Worm (Caenorhabditis elegans) whole organism, L4/young adult: Measurements from ENCODE around the gene C54E4.1.
"Not testable (repeated sequence)": the region's sequence is repeated elsewhere in the genome, so short reads cannot be mapped to it uniquely, and the experiment has no call there.

Source experiments
- W03F9.2 ChIP-seq: fragments of 150-350 bp; optimal IDR thresholded peaks from 2 replicates; lab custom pipeline; 2014; ENCODE audit warnings: missing biosample characterization, missing genetic modification characterization
- dao-5 ChIP-seq: sonication (generic microtip); optimal IDR thresholded peaks from 2 replicates; lab custom pipeline; 2016; ENCODE audit warnings: missing genotype, missing genetic modification characterization, moderate library complexity, missing compliant biosample characterization
- him-1 ChIP-seq: sonication (generic microtip); optimal IDR thresholded peaks from 2 replicates; lab custom pipeline; 2016; ENCODE audit warnings: missing genotype, missing genetic modification reagents, missing genetic modification characterization, missing compliant biosample characterization

C54E4.1 gene

ce11 chrIV:2170332-2170731 lies 5.1 kb upstream of the C54E4.1 start:
- no peak for TF ChIP-seq dao-5
- no peak for TF ChIP-seq W03F9.2 (tag; lab: Kevin White, UChicago)
- TF ChIP-seq him-1 (tag; lab: Kevin White, UChicago) = no peak

DNA sequence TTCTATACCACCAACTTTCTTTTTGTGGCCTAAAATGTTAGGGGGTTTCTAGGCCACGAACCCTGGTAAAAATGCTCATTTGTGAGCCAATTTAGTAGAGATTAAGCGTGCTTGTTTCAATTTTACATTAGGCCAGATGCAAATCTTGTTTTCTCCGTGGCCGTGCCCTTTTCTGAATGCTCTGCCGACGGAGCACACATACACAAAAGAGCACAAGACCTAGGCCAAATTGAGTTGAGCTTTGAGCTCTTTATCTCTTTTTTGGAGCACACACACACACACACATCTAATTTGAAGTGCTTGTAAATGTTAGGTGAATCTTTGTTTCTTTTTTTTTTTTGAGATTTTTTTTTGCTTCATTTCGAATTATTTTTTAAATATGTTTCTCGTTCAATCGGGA lies 2.5 kb upstream of the C54E4.1 start:
- no peak for TF ChIP-seq him-1 (tag; lab: Kevin White, UChicago)

DNA sequence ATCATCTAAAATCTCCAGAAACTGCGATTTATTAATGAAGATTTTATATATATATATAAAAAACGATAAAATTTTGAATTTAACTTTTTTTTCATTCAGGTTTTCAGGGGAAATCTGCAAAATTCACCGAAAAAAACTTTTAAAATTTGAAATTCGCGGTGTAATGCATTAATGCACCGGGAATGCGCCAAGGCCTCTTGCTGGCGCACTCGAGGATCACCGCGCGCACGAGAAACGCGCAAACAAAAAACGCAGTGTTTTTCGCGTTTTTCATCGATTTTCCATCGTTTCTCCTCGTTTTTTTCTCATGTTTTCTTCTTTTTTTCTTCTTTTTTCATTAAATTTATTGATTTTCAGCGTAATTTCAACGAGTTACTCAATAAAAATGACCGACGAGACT lies 2.2 kb downstream of the C54E4.1 start, which contains the start of gene hrpu-2:
Gene hrpu-2 (plus strand): TSS at position 352 of the 400 bp plus-strand sequence.
- TF ChIP-seq W03F9.2 (tag; lab: Kevin White, UChicago) = peak; percentile 73
- TF ChIP-seq dao-5 = no peak
- TF ChIP-seq him-1 (tag; lab: Kevin White, UChicago) = peak; percentile 35

- no peak for TF ChIP-seq W03F9.2 (tag; lab: Kevin White, UChicago)
- no peak for TF ChIP-seq dao-5
- no peak for TF ChIP-seq him-1 (tag; lab: Kevin White, UChicago)
These were observed 17.6 kb downstream of the C54E4.1 start for ce11 chrIV:2193037-2193436.

DNA sequence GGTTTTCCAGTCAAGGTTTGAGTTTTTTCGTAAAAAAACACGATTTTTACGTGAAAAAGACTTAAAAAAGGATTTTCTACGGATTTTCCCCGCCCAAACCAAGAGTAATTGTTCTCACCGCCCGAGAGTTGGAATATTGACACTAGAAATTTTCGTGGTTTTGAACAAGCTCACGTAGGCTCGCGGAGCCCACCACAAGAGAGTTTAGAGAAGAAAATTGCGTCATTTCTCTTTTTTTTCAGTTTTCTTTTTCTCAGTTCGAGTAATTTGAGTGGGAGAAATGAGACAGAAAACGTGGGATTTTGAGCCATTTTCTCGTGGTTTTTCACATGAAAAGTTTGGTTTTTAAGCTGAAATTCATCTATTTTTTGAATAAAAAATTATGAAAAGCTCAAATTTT lies 18.2 kb downstream of the C54E4.1 start:
- TF ChIP-seq W03F9.2 (tag; lab: Kevin White, UChicago) (no peak), dao-5 (no peak), him-1 (tag; lab: Kevin White, UChicago) (no peak)

ce11 chrIV:2195598-2195997 lies 20.2 kb downstream of the C54E4.1 start:
- TF ChIP-seq dao-5 = no peak
- TF ChIP-seq him-1 (tag; lab: Kevin White, UChicago) = no peak
- no peak for TF ChIP-seq W03F9.2 (tag; lab: Kevin White, UChicago)

DNA sequence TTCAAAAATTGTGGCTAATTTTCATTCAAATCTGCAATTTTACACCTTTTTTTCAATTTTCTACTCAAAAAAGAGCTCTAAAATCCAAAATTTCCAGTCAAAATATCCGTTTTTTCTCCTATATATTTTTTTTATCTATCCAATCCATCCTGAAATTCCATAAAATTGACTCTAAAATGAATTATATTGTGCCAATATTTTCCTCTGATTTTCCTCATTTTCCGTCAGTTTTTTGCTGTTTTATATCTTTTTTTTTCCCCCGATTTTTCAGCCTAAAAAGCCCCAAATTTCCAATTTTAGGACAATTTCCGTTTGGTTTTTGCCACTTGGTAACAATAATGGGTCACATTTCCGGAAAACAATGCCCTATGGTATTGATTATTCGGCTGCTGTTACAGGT lies 23.4 kb downstream of the C54E4.1 start, which contains the start of gene Y71G10AR.4:
Gene Y71G10AR.4 (plus strand): TSS at position 301 of the 400 bp plus-strand sequence.
- no peak for TF ChIP-seq dao-5
- no peak for TF ChIP-seq W03F9.2 (tag; lab: Kevin White, UChicago)
- TF ChIP-seq him-1 (tag; lab: Kevin White, UChicago) = no peak

DNA sequence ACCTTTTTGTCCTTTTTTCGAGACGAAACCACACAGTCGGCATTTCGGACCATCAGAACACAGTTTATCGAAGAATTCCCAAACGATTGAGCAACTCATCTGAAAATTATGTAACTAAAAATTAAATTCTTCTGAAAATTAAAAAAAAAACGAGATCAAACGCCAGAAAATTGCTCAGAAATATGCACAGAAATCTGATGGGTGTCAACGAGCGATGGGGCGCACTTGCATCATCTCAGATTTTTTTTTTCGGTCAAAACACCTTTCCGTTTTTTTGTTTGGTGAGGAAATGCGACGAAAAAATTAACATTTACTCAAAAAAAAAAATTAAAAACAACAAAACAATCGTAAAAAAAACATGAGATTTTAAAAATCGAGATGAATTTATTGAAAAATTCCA lies 41.4 kb downstream of the C54E4.1 start, which contains the start of gene T04C4.3:
Gene T04C4.3 (minus strand): TSS at position 101 of the 400 bp plus-strand sequence.
- not testable (repeated sequence) for TF ChIP-seq W03F9.2 (tag; lab: Kevin White, UChicago); dao-5; him-1 (tag; lab: Kevin White, UChicago)

DNA sequence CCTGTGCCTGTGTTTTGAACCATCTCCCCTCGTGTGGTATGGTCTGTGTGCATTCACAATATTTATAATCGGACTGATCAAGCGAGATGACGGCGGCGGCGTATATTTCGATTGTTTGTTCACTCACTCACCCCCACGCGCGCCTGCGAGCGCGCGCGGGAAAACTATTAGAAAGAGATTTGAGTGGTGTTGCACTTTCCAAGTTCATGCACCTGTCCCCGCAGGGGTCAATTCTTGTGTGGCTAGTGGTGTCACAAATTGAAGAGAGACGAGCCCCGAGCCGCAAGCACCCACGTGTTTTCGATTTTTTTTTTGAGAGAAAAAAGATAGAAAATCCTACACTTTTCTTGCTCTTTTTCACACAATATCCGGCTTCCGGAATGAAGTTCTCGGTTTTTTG lies 41.9 kb downstream of the C54E4.1 start:
- no peak for TF ChIP-seq him-1 (tag; lab: Kevin White, UChicago)
- no peak for TF ChIP-seq dao-5
- no peak for TF ChIP-seq W03F9.2 (tag; lab: Kevin White, UChicago)

DNA sequence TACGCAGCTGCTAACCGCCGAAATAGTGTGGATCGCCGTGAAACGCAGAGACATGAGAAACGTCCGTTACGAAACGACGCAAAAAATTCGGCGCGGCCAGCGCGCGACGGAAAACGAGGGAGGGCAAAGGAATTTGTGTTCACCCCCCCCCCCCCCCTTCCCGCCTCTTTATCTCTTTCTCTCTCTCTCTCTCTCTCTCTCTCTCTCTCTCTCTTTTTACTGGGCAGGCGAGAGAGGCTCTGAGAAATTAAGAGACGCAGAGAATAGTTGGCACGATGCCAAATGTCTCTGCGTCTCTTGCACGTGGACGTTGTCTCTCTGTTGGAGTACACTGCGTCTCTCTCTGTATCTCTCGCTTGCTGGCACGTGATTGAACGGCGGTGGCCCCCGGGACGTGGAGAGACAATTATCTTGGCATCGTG lies 44.0 kb downstream of the C54E4.1 start:
- TF ChIP-seq W03F9.2 (tag; lab: Kevin White, UChicago) (peak; percentile 26), dao-5 (no peak), him-1 (tag; lab: Kevin White, UChicago) (peak; percentile 62)

ce11 chrIV:2220147-2220546 lies 44.8 kb downstream of the C54E4.1 start:
- TF ChIP-seq W03F9.2 (tag; lab: Kevin White, UChicago) = no peak
- TF ChIP-seq him-1 (tag; lab: Kevin White, UChicago) = no peak
- TF ChIP-seq dao-5 = no peak

DNA sequence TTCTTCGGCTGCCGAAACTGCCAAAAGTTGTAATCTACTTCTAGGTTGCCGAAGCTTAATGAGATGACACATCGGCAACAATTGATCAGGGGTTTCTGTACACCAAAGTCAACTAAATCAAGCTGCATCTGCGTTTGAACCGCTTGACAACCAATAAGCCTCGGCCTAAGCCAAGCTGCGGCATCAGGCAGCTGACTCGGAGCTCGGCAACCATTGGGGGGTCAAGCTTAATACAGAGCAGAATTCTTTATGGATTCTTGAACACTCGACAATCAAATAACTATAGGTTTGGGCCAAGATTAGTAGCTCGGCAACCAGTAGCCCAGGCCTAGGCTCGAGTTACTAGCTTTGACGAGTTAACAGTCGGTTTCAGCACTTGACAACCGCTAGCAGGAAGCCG lies 45.5 kb downstream of the C54E4.1 start:
- TF ChIP-seq him-1 (tag; lab: Kevin White, UChicago) (no peak), dao-5 (no peak), W03F9.2 (tag; lab: Kevin White, UChicago) (no peak)

ce11 chrIV:2221350-2221749 lies 46.0 kb downstream of the C54E4.1 start:
- TF ChIP-seq him-1 (tag; lab: Kevin White, UChicago) = no peak
- TF ChIP-seq W03F9.2 (tag; lab: Kevin White, UChicago) = no peak

DNA sequence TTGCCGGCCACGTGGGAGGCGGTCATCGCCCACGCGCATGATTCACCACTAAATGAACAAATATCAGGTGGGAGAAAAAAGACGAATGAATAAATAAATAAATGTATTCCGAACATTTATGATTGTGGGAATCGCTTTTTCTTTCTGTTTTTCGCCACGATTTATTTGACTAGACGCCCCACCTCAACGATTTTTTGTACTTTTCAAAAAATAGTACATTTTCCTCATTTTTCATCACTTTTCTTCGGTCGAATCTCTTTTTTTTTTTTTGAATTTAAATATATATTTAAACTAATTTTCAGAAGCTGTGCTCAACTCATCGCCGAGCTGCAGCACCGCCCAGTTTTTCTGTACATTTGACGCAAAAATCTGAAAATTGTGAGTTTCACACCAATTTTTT lies 47.1 kb downstream of the C54E4.1 start, which contains the start of gene fnip-2:
Gene fnip-2 (plus strand): TSS at position 301 of the 400 bp plus-strand sequence.
- TF ChIP-seq W03F9.2 (tag; lab: Kevin White, UChicago) (no peak), dao-5 (no peak), him-1 (tag; lab: Kevin White, UChicago) (no peak)

DNA sequence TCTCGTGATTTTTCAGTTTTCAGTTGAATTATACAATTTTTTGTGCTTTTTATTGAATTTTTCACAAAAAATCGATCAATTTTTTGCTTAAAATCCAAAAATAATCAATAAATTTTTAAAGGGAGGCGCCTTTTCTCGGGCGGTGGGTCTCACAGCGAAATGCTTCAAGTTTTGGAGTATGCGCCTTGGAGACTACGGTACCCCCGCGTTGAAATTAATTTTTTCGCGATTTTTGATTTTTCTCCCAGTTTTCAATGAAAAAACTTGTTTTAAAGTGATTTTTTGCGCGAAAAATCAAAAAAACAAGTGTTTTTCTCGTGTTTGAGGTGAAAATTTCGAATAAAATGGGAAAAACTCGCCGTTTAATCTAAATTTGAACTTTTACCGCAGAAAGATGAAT lies 47.8 kb downstream of the C54E4.1 start:
- TF ChIP-seq W03F9.2 (tag; lab: Kevin White, UChicago) = no peak
- TF ChIP-seq dao-5 = no peak
- no peak for TF ChIP-seq him-1 (tag; lab: Kevin White, UChicago)
